Fruit fly (Drosophila melanogaster) whole organism, embryonic: ENCODE results near the gene Snx21.
A peak's percentile ranks its signal among the peaks of the same experiment; 100 is the strongest.

Source experiments
- B-H1 ChIP-seq: fragments of 200-800 bp; sonication (Bioruptor generic); IDR thresholded peaks from 3 replicates; pipeline ENCODE4 v1.3.6; 2022; ENCODE audit warnings: missing biosample characterization, missing genetic modification characterization
- CG10209 ChIP-seq: fragments of 200-800 bp; sonication (Bioruptor generic); optimal IDR thresholded peaks from 3 replicates; lab custom pipeline; 2017; ENCODE audit warnings: missing biosample characterization, mild to moderate bottlenecking, missing genetic modification characterization, missing genetic modification reagents
- CG10274 ChIP-seq: fragments of 200-800 bp; sonication (Bioruptor generic); optimal IDR thresholded peaks from 3 replicates; lab custom pipeline; 2017; ENCODE audit warnings: missing biosample characterization, mild to moderate bottlenecking, missing genetic modification characterization
- CG14860 ChIP-seq: fragments of 200-800 bp; sonication (Bioruptor generic); IDR thresholded peaks from 3 replicates; pipeline ENCODE4 v1.3.6; 2022; ENCODE audit warnings: missing biosample characterization, missing genetic modification characterization; ENCODE audit not compliant: partially characterized antibody
- CG15269 ChIP-seq: fragments of 200-800 bp; sonication (Bioruptor generic); optimal IDR thresholded peaks from 2 replicates; lab custom pipeline; 2018; ENCODE audit warnings: missing biosample characterization, mild to moderate bottlenecking, missing genetic modification characterization, moderate library complexity
- CG32767 ChIP-seq: fragments of 200-800 bp; sonication (Bioruptor generic); IDR thresholded peaks from 2 replicates; pipeline ENCODE4 v1.3.6; 2022; ENCODE audit warnings: missing biosample characterization, missing genetic modification characterization
- CG3407 ChIP-seq: fragments of 200-800 bp; sonication (Bioruptor generic); optimal IDR thresholded peaks from 2 replicates; lab custom pipeline; 2018; ENCODE audit warnings: missing biosample characterization, mild to moderate bottlenecking, missing genetic modification characterization
- CG42726 ChIP-seq: fragments of 200-800 bp; sonication (Bioruptor generic); IDR thresholded peaks from 2 replicates; pipeline ENCODE4 v1.3.6; 2022; ENCODE audit warnings: missing biosample characterization, missing genetic modification characterization; ENCODE audit not compliant: partially characterized antibody
- CG4360 ChIP-seq: fragments of 200-800 bp; sonication (Bioruptor generic); IDR thresholded peaks from 2 replicates; pipeline ENCODE4 v1.3.6; 2022; ENCODE audit warnings: missing biosample characterization, missing genetic modification characterization
- CG5953 ChIP-seq: fragments of 200-800 bp; sonication (Bioruptor generic); IDR thresholded peaks from 2 replicates; pipeline ENCODE4 v1.3.6; 2022; ENCODE audit warnings: missing biosample characterization, missing genetic modification characterization
- CG6683 ChIP-seq: fragments of 200-800 bp; sonication (Bioruptor generic); optimal IDR thresholded peaks from 2 replicates; lab custom pipeline; 2017; ENCODE audit warnings: missing biosample characterization, mild to moderate bottlenecking, missing genetic modification characterization, missing genetic modification reagents
- CG6791 ChIP-seq: fragments of 200-800 bp; sonication (Bioruptor generic); IDR thresholded peaks from 3 replicates; pipeline ENCODE4 v1.3.6; 2022; ENCODE audit warnings: missing biosample characterization, missing genetic modification characterization; ENCODE audit not compliant: partially characterized antibody
- CG8765 ChIP-seq: fragments of 200-800 bp; sonication (Bioruptor generic); IDR thresholded peaks from 2 replicates; pipeline ENCODE4 v1.3.6; 2022; ENCODE audit warnings: missing biosample characterization, missing genetic modification characterization
- CG9437 ChIP-seq: fragments of 200-800 bp; sonication (Bioruptor generic); optimal IDR thresholded peaks from 2 replicates; lab custom pipeline; 2018; ENCODE audit warnings: missing biosample characterization, mild to moderate bottlenecking, missing genetic modification characterization
- Camta ChIP-seq: fragments of 200-800 bp; sonication (Bioruptor generic); optimal IDR thresholded peaks from 2 replicates; lab custom pipeline; 2016; ENCODE audit warnings: missing biosample characterization, missing genetic modification characterization
- Elba2 ChIP-seq: fragments of 200-800 bp; sonication (Bioruptor generic); optimal IDR thresholded peaks from 3 replicates; lab custom pipeline; 2016; ENCODE audit warnings: missing biosample characterization, missing genetic modification characterization
- Gsc ChIP-seq: fragments of 200-800 bp; sonication (Bioruptor generic); IDR thresholded peaks from 2 replicates; pipeline ENCODE4 v1.3.6; 2022; ENCODE audit warnings: missing biosample characterization, missing genetic modification characterization
- H15 ChIP-seq: fragments of 200-800 bp; sonication (Bioruptor generic); IDR thresholded peaks from 3 replicates; pipeline ENCODE4 v1.3.6; 2022; ENCODE audit warnings: missing biosample characterization, missing genetic modification characterization
- Hr3 ChIP-seq: fragments of 200-800 bp; sonication (Bioruptor generic); optimal IDR thresholded peaks from 3 replicates; lab custom pipeline; 2016; ENCODE audit warnings: missing biosample characterization, missing genetic modification characterization
- Kr ChIP-seq: fragments of 200-800 bp; sonication (Bioruptor generic); optimal IDR thresholded peaks from 2 replicates; lab custom pipeline; 2017; ENCODE audit warnings: missing biosample characterization, mild to moderate bottlenecking, missing genetic modification characterization
- Ptx1 ChIP-seq: fragments of 200-800 bp; sonication (Bioruptor generic); IDR thresholded peaks from 2 replicates; pipeline ENCODE4 v1.3.6; 2022; ENCODE audit warnings: missing biosample characterization, missing genetic modification characterization
- Sin3A ChIP-seq: fragments of >200 bp; optimal IDR thresholded peaks from 2 replicates; lab custom pipeline; 2018
- Vsx1 ChIP-seq: fragments of 200-800 bp; sonication (Bioruptor generic); optimal IDR thresholded peaks from 2 replicates; lab custom pipeline; 2017; ENCODE audit warnings: missing biosample characterization, mild to moderate bottlenecking, missing genetic modification characterization, missing genetic modification reagents
- ac ChIP-seq: fragments of 200-800 bp; sonication (Bioruptor generic); optimal IDR thresholded peaks from 3 replicates; lab custom pipeline; 2017; ENCODE audit warnings: missing biosample characterization, mild to moderate bottlenecking, missing genetic modification characterization
- ap ChIP-seq: fragments of 200-800 bp; sonication (Bioruptor generic); IDR thresholded peaks from 2 replicates; pipeline ENCODE4 v1.3.6; 2022; ENCODE audit warnings: missing biosample characterization, missing genetic modification characterization
- az2 ChIP-seq: fragments of 200-800 bp; sonication (Bioruptor generic); optimal IDR thresholded peaks from 3 replicates; lab custom pipeline; 2016; ENCODE audit warnings: missing biosample characterization, missing genetic modification characterization
- bowl ChIP-seq: fragments of 200-800 bp; sonication (Bioruptor generic); IDR thresholded peaks from 2 replicates; pipeline ENCODE4 v1.3.6; 2022; ENCODE audit warnings: missing biosample characterization, missing genetic modification characterization
- br ChIP-seq: fragments of >200 bp; optimal IDR thresholded peaks from 2 replicates; lab custom pipeline; 2017
- caup ChIP-seq: fragments of 200-800 bp; sonication (Bioruptor generic); optimal IDR thresholded peaks from 3 replicates; lab custom pipeline; 2017; ENCODE audit warnings: missing biosample characterization, mild to moderate bottlenecking, missing genetic modification characterization, moderate library complexity; ENCODE audit not compliant: severe bottlenecking
- chn ChIP-seq: fragments of 200-800 bp; sonication (Bioruptor generic); optimal IDR thresholded peaks from 2 replicates; lab custom pipeline; 2016; ENCODE audit warnings: missing biosample characterization, missing genetic modification characterization
- danr ChIP-seq: fragments of 200-800 bp; sonication (Bioruptor generic); IDR thresholded peaks from 2 replicates; pipeline ENCODE4 v1.3.6; 2022; ENCODE audit warnings: missing biosample characterization, missing genetic modification characterization
- emc ChIP-seq: fragments of 200-800 bp; sonication (Bioruptor generic); optimal IDR thresholded peaks from 2 replicates; lab custom pipeline; 2016; ENCODE audit warnings: missing biosample characterization, missing genetic modification characterization
- esg ChIP-seq: fragments of 200-800 bp; sonication (Bioruptor generic); conservative IDR thresholded peaks from 2 replicates; pipeline ENCODE4 v1.3.6; 2022; ENCODE audit warnings: missing biosample characterization, missing genetic modification characterization
- ewg ChIP-seq: fragments of 200-800 bp; sonication (Bioruptor generic); optimal IDR thresholded peaks from 3 replicates; lab custom pipeline; 2017; ENCODE audit warnings: mild to moderate bottlenecking, missing biosample characterization, missing genetic modification reagents, missing genetic modification characterization
- ftz-f1 ChIP-seq: fragments of 200-800 bp; sonication (Bioruptor generic); optimal IDR thresholded peaks from 2 replicates; lab custom pipeline; 2016; ENCODE audit warnings: missing biosample characterization, missing genetic modification characterization
- gsb ChIP-seq: fragments of 200-800 bp; sonication (Bioruptor generic); IDR thresholded peaks from 2 replicates; pipeline ENCODE4 v1.3.6; 2022; ENCODE audit warnings: missing biosample characterization, missing genetic modification characterization
- luna ChIP-seq: fragments of 200-800 bp; sonication (Bioruptor generic); optimal IDR thresholded peaks from 2 replicates; lab custom pipeline; 2016; ENCODE audit warnings: missing biosample characterization, missing genetic modification characterization
- nau ChIP-seq: fragments of 200-800 bp; sonication (Bioruptor generic); optimal IDR thresholded peaks from 3 replicates; lab custom pipeline; 2017; ENCODE audit warnings: missing biosample characterization, mild to moderate bottlenecking, missing genetic modification characterization, missing genetic modification reagents
- sc ChIP-seq, 3 experiments: fragments of >200 bp in 2 of 3; fragments of 200-800 bp in 1 of 3; sonication (Bioruptor generic) in 1 of 3; optimal IDR thresholded peaks; 2 replicates in 2 of 3; 3 replicates in 1 of 3; lab custom pipeline; 2017; ENCODE audit warnings: mild to moderate bottlenecking in 1 of 3, missing biosample characterization in 1 of 3, missing genetic modification characterization in 1 of 3, missing genetic modification reagents in 1 of 3
- schlank ChIP-seq: fragments of 200-800 bp; sonication (Bioruptor generic); optimal IDR thresholded peaks from 2 replicates; lab custom pipeline; 2018; ENCODE audit warnings: missing biosample characterization, mild to moderate bottlenecking, missing genetic modification characterization
- sisA ChIP-seq: fragments of 200-800 bp; sonication (Bioruptor generic); IDR thresholded peaks from 2 replicates; pipeline ENCODE4 v1.3.6; 2022; ENCODE audit warnings: missing biosample characterization, missing genetic modification characterization
- slbo ChIP-seq: fragments of 200-800 bp; sonication (Bioruptor generic); IDR thresholded peaks from 2 replicates; pipeline ENCODE4 v1.3.6; 2022; ENCODE audit warnings: missing biosample characterization, missing genetic modification characterization
- sug ChIP-seq: fragments of 200-800 bp; optimal IDR thresholded peaks from 2 replicates; lab custom pipeline; 2019; ENCODE audit warnings: missing biosample characterization, mild to moderate bottlenecking, missing genetic modification characterization, moderate library complexity
- tgo ChIP-seq: fragments of 200-800 bp; sonication (Bioruptor generic); IDR thresholded peaks from 3 replicates; pipeline ENCODE4 v1.3.6; 2022; ENCODE audit warnings: missing biosample characterization, missing genetic modification characterization
- tio ChIP-seq: fragments of 200-800 bp; sonication (Bioruptor generic); optimal IDR thresholded peaks from 2 replicates; lab custom pipeline; 2017; ENCODE audit warnings: missing biosample characterization, missing genetic modification characterization, inconsistent platforms
- tna ChIP-seq: fragments of 200-800 bp; sonication (Bioruptor generic); IDR thresholded peaks from 2 replicates; pipeline ENCODE4 v1.3.6; 2022; ENCODE audit warnings: missing biosample characterization, missing genetic modification characterization; ENCODE audit not compliant: partially characterized antibody
- toy ChIP-seq: fragments of 200-800 bp; sonication (Bioruptor generic); IDR thresholded peaks from 2 replicates; pipeline ENCODE4 v1.3.6; 2022; ENCODE audit warnings: missing biosample characterization, missing genetic modification characterization
- ttk ChIP-seq: fragments of 200-800 bp; sonication (Bioruptor generic); IDR thresholded peaks from 2 replicates; pipeline ENCODE4 v2.1.2; 2022; ENCODE audit warnings: missing biosample characterization, missing genetic modification characterization
- zf30C ChIP-seq: fragments of 200-800 bp; sonication (Bioruptor generic); optimal IDR thresholded peaks from 3 replicates; lab custom pipeline; 2018; ENCODE audit warnings: missing biosample characterization, mild to moderate bottlenecking, missing genetic modification characterization
- zfh2 ChIP-seq: fragments of 200-800 bp; sonication (Bioruptor generic); optimal IDR thresholded peaks from 2 replicates; lab custom pipeline; 2016; ENCODE audit warnings: missing biosample characterization, missing genetic modification characterization

Snx21 gene

DNA sequence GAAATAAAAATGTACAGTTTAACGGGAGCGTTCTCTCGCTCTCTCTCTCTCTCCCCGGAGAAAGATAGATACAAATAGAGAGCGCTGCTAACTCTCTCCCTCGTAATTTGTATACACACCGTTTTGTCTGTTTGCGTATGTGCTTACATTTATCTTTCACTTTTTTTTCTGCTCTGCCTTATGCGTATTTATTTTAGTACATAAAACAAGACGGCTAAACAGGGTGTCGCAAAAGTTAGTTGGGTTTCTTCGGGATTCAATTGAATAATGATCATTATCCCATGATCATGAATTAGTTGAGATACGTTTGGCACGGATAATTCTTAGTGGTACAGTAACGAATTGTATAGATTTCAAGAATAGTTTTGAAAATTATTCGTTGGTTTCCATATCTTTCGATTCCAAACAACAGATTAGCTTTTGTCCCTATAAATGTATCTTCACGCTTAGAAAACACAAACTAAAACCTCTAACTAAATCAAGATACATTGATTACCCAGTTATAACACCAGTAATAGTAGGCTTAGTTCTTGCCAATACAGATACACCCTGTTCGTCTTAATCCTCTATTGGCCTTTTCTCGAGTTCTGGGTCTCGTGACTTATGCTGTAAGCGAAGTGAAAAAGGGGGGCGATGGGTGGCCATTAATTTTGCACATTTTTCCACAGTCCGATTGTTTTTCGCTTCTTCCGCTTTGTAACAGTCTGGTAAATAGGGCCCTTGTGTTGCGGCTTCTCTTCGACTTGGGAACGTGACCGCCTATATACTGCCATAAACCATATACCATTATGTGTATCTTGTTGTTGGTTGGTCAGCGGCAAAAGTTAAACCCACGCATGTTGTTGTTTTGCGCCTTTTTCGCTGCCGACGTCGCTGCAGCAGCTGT, 10.8 kb downstream of the Snx21 start (continued):
- TF ChIP-seq sc (optimal IDR thresholded peaks at IDR 0.05; lab: Kevin White, UChicago) (no peak), sc (GFP tag; optimal IDR thresholded peaks at IDR 0.05; lab: Kevin White, UChicago) (peak; percentile 71), Camta (GFP tag; lab: Kevin White, UChicago) (peak; percentile 69), tna (GFP tag; lab: Robert Waterston, UW) (no peak), zf30C (GFP tag; lab: Kevin White, UChicago) (no peak), zfh2 (GFP tag; lab: Kevin White, UChicago) (peak; percentile 80), Kr (no peak), CG9437 (peak; percentile 83), Hr3 (GFP tag; lab: Kevin White, UChicago) (peak; percentile 50), az2 (GFP tag; lab: Kevin White, UChicago) (peak; percentile 76), ap (GFP tag; lab: Robert Waterston, UW) (no peak), danr (no peak), CG32767 (GFP tag; lab: Robert Waterston, UW) (no peak), esg (GFP tag; lab: Robert Waterston, UW) (no peak), CG3407 (peak; percentile 84), H15 (GFP tag; lab: Robert Waterston, UW) (no peak), luna (GFP tag; lab: Kevin White, UChicago) (peak; percentile 74), sisA (GFP tag; lab: Robert Waterston, UW) (no peak), sug (tag; lab: Kevin White, UChicago) (peak; percentile 65), chn (GFP tag; lab: Kevin White, UChicago) (peak; percentile 49), CG5953 (no peak), Elba2 (GFP tag; lab: Kevin White, UChicago) (no peak), emc (GFP tag; lab: Kevin White, UChicago) (peak; percentile 62), CG6791 (GFP tag; lab: Robert Waterston, UW) (no peak), bowl (GFP tag; lab: Robert Waterston, UW) (no peak), caup (peak; percentile 86), slbo (GFP tag; lab: Robert Waterston, UW) (no peak), CG6683 (GFP tag; lab: Kevin White, UChicago) (peak; percentile 75), ac (GFP tag; lab: Kevin White, UChicago) (no peak), CG14860 (GFP tag; lab: Robert Waterston, UW) (no peak), ewg (GFP tag; lab: Kevin White, UChicago) (peak; percentile 46), schlank (tag; lab: Kevin White, UChicago) (peak; percentile 71), CG42726 (GFP tag; lab: Robert Waterston, UW) (no peak), CG8765 (no peak), CG15269 (tag; lab: Kevin White, UChicago) (peak; percentile 80), CG4360 (GFP tag; lab: Robert Waterston, UW) (no peak), tio (GFP tag; lab: Kevin White, UChicago) (peak; percentile 59), br (no peak), Ptx1 (GFP tag; lab: Robert Waterston, UW) (no peak), toy (GFP tag; lab: Robert Waterston, UW) (no peak), CG10274 (GFP tag; lab: Kevin White, UChicago) (peak; percentile 57), ftz-f1 (no peak), CG10209 (GFP tag; lab: Kevin White, UChicago) (peak; percentile 81), B-H1 (GFP tag; lab: Robert Waterston, UW) (no peak), tgo (no peak), Gsc (no peak), gsb (GFP tag; lab: Robert Waterston, UW) (no peak), ttk (GFP tag; lab: Robert Waterston, UW) (no peak), nau (GFP tag; lab: Kevin White, UChicago) (peak; percentile 87), Sin3A (lab: Kevin White, UChicago) (no peak), Vsx1 (GFP tag; lab: Kevin White, UChicago) (peak; percentile 88)
